Worm (Caenorhabditis elegans): ENCODE results near the gene ssp-36.
"Not testable (repeated sequence)": the region's sequence is repeated elsewhere in the genome, so short reads cannot be mapped to it uniquely, and the experiment has no call there.

The ssp-36 gene

ce11 chrIV:9742883-9743282 lies 23.3 kb downstream of the ssp-36 start, which contains the start of gene C28D4.7:
Gene C28D4.7, minus strand, starts transcription at chrIV:9743147.
- TF ChIP-seq mes-4 (tag; optimal IDR thresholded peaks at IDR 0.05) = no peak
- TF ChIP-seq mel-28 (tag; optimal IDR thresholded peaks at IDR 0.05; ENCODE audit: borderline replicate concordance) = no peak
- TF ChIP-seq snpc-1.3 (tag; optimal IDR thresholded peaks at IDR 0.05; ENCODE audit: insufficient read depth) = no peak
- no peak for TF ChIP-seq tlf-1 (GFP tag; optimal IDR thresholded peaks at IDR 0.05)
- no peak for TF ChIP-seq hlh-26 (GFP tag; conservative IDR thresholded peaks at IDR 0.05)
- no peak for TF ChIP-seq F49E8.2 (tag; optimal IDR thresholded peaks at IDR 0.05; ENCODE audit: insufficient read depth)
- TF ChIP-seq sea-2 (GFP tag; IDR thresholded peaks at IDR 0.05) = no peak
- TF ChIP-seq F23B12.7 (tag; optimal IDR thresholded peaks at IDR 0.05; ENCODE audit: insufficient read depth) = no peak
- TF ChIP-seq nhr-27 (tag; optimal IDR thresholded peaks at IDR 0.05) = no peak
- no peak for TF ChIP-seq F57A8.1 (GFP tag; optimal IDR thresholded peaks at IDR 0.05)
- no peak for TF ChIP-seq madf-3 (GFP tag; IDR thresholded peaks at IDR 0.05)
- TF ChIP-seq lin-54 (GFP tag; optimal IDR thresholded peaks at IDR 0.05) = no peak
- TF ChIP-seq mcd-1 (GFP tag; IDR thresholded peaks at IDR 0.05) = no peak
- TF ChIP-seq ceh-91 (GFP tag; IDR thresholded peaks at IDR 0.05) = no peak
- no peak for TF ChIP-seq let-607 (tag; optimal IDR thresholded peaks at IDR 0.05)
- no peak for TF ChIP-seq Y79H2A.3 (GFP tag; conservative IDR thresholded peaks at IDR 0.05)
- no peak for TF ChIP-seq ceh-40 (GFP tag; IDR thresholded peaks at IDR 0.05)
- TF ChIP-seq ceh-100 (GFP tag; IDR thresholded peaks at IDR 0.05) = no peak

- TF ChIP-seq efl-1 (GFP tag; optimal IDR thresholded peaks at IDR 0.05) (peak; percentile 94), pbrm-1 (GFP tag; IDR thresholded peaks at IDR 0.05) (peak; percentile 37; the same call in 1 of the 2 replicates), madf-8 (GFP tag; conservative IDR thresholded peaks at IDR 0.05) (peak; percentile 90), xnd-1 (tag; optimal IDR thresholded peaks at IDR 0.05) (peak; percentile 84), C17E4.6 (GFP tag; IDR thresholded peaks at IDR 0.05) (peak; percentile 67; the same call in 1 of the 2 replicates), madf-3 (GFP tag; IDR thresholded peaks at IDR 0.05) (peak; percentile 86), madf-6 (GFP tag; IDR thresholded peaks at IDR 0.05) (peak; percentile 96), ztf-28 (GFP tag; IDR thresholded peaks at IDR 0.05) (0 out of 2 replicates have a peak, but pooled peaks have one; percentile 38), snpc-3.4 (tag; optimal IDR thresholded peaks at IDR 0.05) (peak; percentile 51), snpc-1.1 (tag; optimal IDR thresholded peaks at IDR 0.05; ENCODE audit: insufficient read depth) (peak; percentile 17), ceh-91 (GFP tag; IDR thresholded peaks at IDR 0.05) (peak; percentile 89), F49E8.2 (tag; optimal IDR thresholded peaks at IDR 0.05; ENCODE audit: insufficient read depth) (peak; percentile 40), rcor-1 (GFP tag; IDR thresholded peaks at IDR 0.05) (0 out of 2 replicates have a peak, but pooled peaks have one; percentile 39), B0019.2 (GFP tag; conservative IDR thresholded peaks at IDR 0.05) (peak; percentile 67), aptf-2 (GFP tag; conservative IDR thresholded peaks at IDR 0.05) (peak; percentile 32; the same call in 1 of the 2 replicates), ekl-4 (GFP tag; IDR thresholded peaks at IDR 0.05) (0 out of 2 replicates have a peak, but pooled peaks have one; percentile 19), D2030.7 (GFP tag; IDR thresholded peaks at IDR 0.05) (peak; percentile 91; the same call in 1 of the 2 replicates), dox-1 (GFP tag; IDR thresholded peaks at IDR 0.05) (peak; percentile 82), unc-130 (GFP tag; optimal IDR thresholded peaks at IDR 0.05) (peak; percentile 35), tlf-1 (GFP tag; optimal IDR thresholded peaks at IDR 0.05) (peak; percentile 67), lsl-1 (GFP tag; optimal IDR thresholded peaks at IDR 0.05) (peak; percentile 65), dpl-1 (GFP tag; optimal IDR thresholded peaks at IDR 0.05) (peak; percentile 80), nfyb-1 (GFP tag; IDR thresholded peaks at IDR 0.05) (peak; percentile 25; the same call in 1 of the 2 replicates), Y95B8A.8 (GFP tag; IDR thresholded peaks at IDR 0.05) (peak; percentile 62; the same call in 1 of the 2 replicates), F33H1.4 (GFP tag; IDR thresholded peaks at IDR 0.05) (peak; percentile 71), lin-35 (GFP tag; optimal IDR thresholded peaks at IDR 0.05) (peak in 1 of 3 experiments; percentile 44), hsf-1 (GFP tag; IDR thresholded peaks at IDR 0.05) (peak; percentile 61; the same call in 1 of the 2 replicates), snpc-4 (tag; optimal IDR thresholded peaks at IDR 0.05) (peak in 1 of 4 experiments; percentile 28)
- not testable (repeated sequence) for TF ChIP-seq snpc-4 (GFP tag; optimal IDR thresholded peaks at IDR 0.05)
Measured at ce11 chrIV:9740851-9741549, 25.1 kb downstream of the ssp-36 start, which contains the start of gene gln-6. Gene gln-6, minus strand, starts transcription at chrIV:9740901.

Measured in whole organism, young adult.